Fruit fly (Drosophila melanogaster): Measurements from ENCODE around the gene GluProRS.

dm6 chr3R:23969449-23969848, 11.3 kb upstream of the GluProRS start:
- no peak for TF ChIP-seq Sin3A (optimal IDR thresholded peaks at IDR 0.05)
- TF ChIP-seq Myc (optimal IDR thresholded peaks at IDR 0.05) = no peak
